In genomic region chr3R:8355579-8355978, dm6 we compare ENCODE assay signal across 1 fruit fly cellular context.
A peak's percentile ranks its signal among the peaks of the same experiment; 100 is the strongest.
TF ChIP-seq lines count a peak whose summit lies in the region.

No protein-coding gene starts in this region.

TF ChIP-seq in whole organism, embryonic, 481 proteins besides CTCF, POLR2A, EP300 and RAD21 (continued from another document and continues in another):
- peak; percentile 94 for TF ChIP-seq Taf1 (GFP tag; IDR thresholded peaks at IDR 0.05; lab: Robert Waterston, UW)
- TF ChIP-seq croc (GFP tag; conservative IDR thresholded peaks at IDR 0.05; lab: Robert Waterston, UW): peak; percentile 80
- TF ChIP-seq ttk (GFP tag; IDR thresholded peaks at IDR 0.05; lab: Robert Waterston, UW): peak; percentile 90
- TF ChIP-seq Scr (GFP tag; IDR thresholded peaks at IDR 0.05; lab: Robert Waterston, UW; ENCODE audit: partially characterized antibody): no peak
- TF ChIP-seq CG5180 (GFP tag; optimal IDR thresholded peaks at IDR 0.05; lab: Kevin White, UChicago): peak; percentile 82
- peak; percentile 94 for TF ChIP-seq CG6689 (GFP tag; IDR thresholded peaks at IDR 0.05; lab: Robert Waterston, UW)
- TF ChIP-seq CG4360 (GFP tag; IDR thresholded peaks at IDR 0.05; lab: Robert Waterston, UW): peak; percentile 63
- TF ChIP-seq tx (GFP tag; optimal IDR thresholded peaks at IDR 0.05; lab: Kevin White, UChicago): peak; percentile 96
- TF ChIP-seq CG10321 (GFP tag; IDR thresholded peaks at IDR 0.05; lab: Robert Waterston, UW): peak; percentile 72
- no peak for TF ChIP-seq CG1832 (GFP tag; optimal IDR thresholded peaks at IDR 0.05; lab: Kevin White, UChicago)
- TF ChIP-seq toy (GFP tag; IDR thresholded peaks at IDR 0.05; lab: Robert Waterston, UW): peak; percentile 79
- peak; percentile 2 for TF ChIP-seq gfzf (GFP tag; optimal IDR thresholded peaks at IDR 0.05; lab: Kevin White, UChicago)
- TF ChIP-seq CG5953 (GFP tag; IDR thresholded peaks at IDR 0.05; lab: Robert Waterston, UW): peak; percentile 90
- no peak for TF ChIP-seq Tbp (GFP tag; optimal IDR thresholded peaks at IDR 0.05; lab: Kevin White, UChicago)
- no peak for TF ChIP-seq hbn (GFP tag; IDR thresholded peaks at IDR 0.05; lab: Robert Waterston, UW; ENCODE audit: partially characterized antibody)
- TF ChIP-seq twi (tag; optimal IDR thresholded peaks at IDR 0.05; lab: Kevin White, UChicago): peak; percentile 16
- peak; percentile 97 for TF ChIP-seq Fer1 (GFP tag; optimal IDR thresholded peaks at IDR 0.05; lab: Kevin White, UChicago)
- TF ChIP-seq lov (optimal IDR thresholded peaks at IDR 0.05; lab: Kevin White, UChicago): no peak
- TF ChIP-seq lov (GFP tag; IDR thresholded peaks at IDR 0.05; lab: Robert Waterston, UW): peak; percentile 63; the same call in 2 of the 3 replicates
- TF ChIP-seq CG31388 (GFP tag; optimal IDR thresholded peaks at IDR 0.05; lab: Kevin White, UChicago): peak; percentile 88
- TF ChIP-seq CG6683 (GFP tag; optimal IDR thresholded peaks at IDR 0.05; lab: Kevin White, UChicago): peak; percentile 90
- TF ChIP-seq stc (GFP tag; IDR thresholded peaks at IDR 0.05; lab: Robert Waterston, UW): peak; percentile 95
- no peak for TF ChIP-seq chinmo (GFP tag; IDR thresholded peaks at IDR 0.05; lab: Robert Waterston, UW; ENCODE audit: partially characterized antibody)
- TF ChIP-seq sob (GFP tag; IDR thresholded peaks at IDR 0.05; lab: Robert Waterston, UW): peak; percentile 97
- peak; percentile 88 for TF ChIP-seq sima (GFP tag; optimal IDR thresholded peaks at IDR 0.05; lab: Kevin White, UChicago)
- TF ChIP-seq Poxn (GFP tag; IDR thresholded peaks at IDR 0.05; lab: Robert Waterston, UW): peak; percentile 93
- TF ChIP-seq CG3995 (GFP tag; optimal IDR thresholded peaks at IDR 0.05; lab: Kevin White, UChicago): peak; percentile 56
- TF ChIP-seq Sry-β (GFP tag; optimal IDR thresholded peaks at IDR 0.05; lab: Kevin White, UChicago): no peak
- TF ChIP-seq sim (GFP tag; IDR thresholded peaks at IDR 0.05; lab: Robert Waterston, UW): peak; percentile 82
- peak; percentile 94 for TF ChIP-seq CG12104 (GFP tag; optimal IDR thresholded peaks at IDR 0.05; lab: Kevin White, UChicago)
- TF ChIP-seq hkb (optimal IDR thresholded peaks at IDR 0.05; lab: Kevin White, UChicago): no peak
- TF ChIP-seq hkb (GFP tag; IDR thresholded peaks at IDR 0.05; lab: Robert Waterston, UW): peak; percentile 96
- peak; percentile 88 for TF ChIP-seq CG17829 (tag; optimal IDR thresholded peaks at IDR 0.05; lab: Kevin White, UChicago)
- TF ChIP-seq CG10979 (tag; optimal IDR thresholded peaks at IDR 0.05; lab: Kevin White, UChicago): peak; percentile 87
- peak; percentile 88 for TF ChIP-seq salm (tag; optimal IDR thresholded peaks at IDR 0.05; lab: Kevin White, UChicago)
- TF ChIP-seq emc (GFP tag; optimal IDR thresholded peaks at IDR 0.05; lab: Kevin White, UChicago): peak; percentile 93
- peak; percentile 86 for TF ChIP-seq zen (tag; optimal IDR thresholded peaks at IDR 0.05; lab: Kevin White, UChicago)
- TF ChIP-seq jigr1 (GFP tag; IDR thresholded peaks at IDR 0.05; lab: Robert Waterston, UW): peak; percentile 67; the same call in 2 of the 3 replicates
- TF ChIP-seq CG18619 (GFP tag; optimal IDR thresholded peaks at IDR 0.05; lab: Kevin White, UChicago): peak; percentile 96
- TF ChIP-seq CG16815 (GFP tag; optimal IDR thresholded peaks at IDR 0.05; lab: Kevin White, UChicago): peak; percentile 79
- TF ChIP-seq CG18476 (GFP tag; optimal IDR thresholded peaks at IDR 0.05; lab: Kevin White, UChicago): peak; percentile 85
- peak; percentile 51 for TF ChIP-seq Nf-YC (tag; optimal IDR thresholded peaks at IDR 0.05; lab: Kevin White, UChicago)
- peak; percentile 97 for TF ChIP-seq fu2 (GFP tag; optimal IDR thresholded peaks at IDR 0.05; lab: Kevin White, UChicago)
- no peak for TF ChIP-seq CG7963 (GFP tag; IDR thresholded peaks at IDR 0.05; lab: Robert Waterston, UW; ENCODE audit: partially characterized antibody)
- peak; percentile 90 for TF ChIP-seq MBD-R2 (GFP tag; IDR thresholded peaks at IDR 0.05; lab: Robert Waterston, UW)
- no peak for TF ChIP-seq Trl (optimal IDR thresholded peaks at IDR 0.05; lab: Kevin White, UChicago)
- TF ChIP-seq Trl (GFP tag; optimal IDR thresholded peaks at IDR 0.05; lab: Kevin White, UChicago): peak; percentile 97
- TF ChIP-seq Asciz (GFP tag; optimal IDR thresholded peaks at IDR 0.05; lab: Kevin White, UChicago): peak; percentile 94
- peak; percentile 52 for TF ChIP-seq Neu2 (GFP tag; optimal IDR thresholded peaks at IDR 0.05; lab: Kevin White, UChicago; ENCODE audit: borderline replicate concordance)
- TF ChIP-seq Myb (GFP tag; optimal IDR thresholded peaks at IDR 0.05; lab: Kevin White, UChicago): peak; percentile 87
- TF ChIP-seq CG10565 (GFP tag; optimal IDR thresholded peaks at IDR 0.05; lab: Kevin White, UChicago): peak; percentile 73
- TF ChIP-seq sisA (GFP tag; IDR thresholded peaks at IDR 0.05; lab: Robert Waterston, UW): peak; percentile 96
- peak; percentile 91 for TF ChIP-seq Nf-YA (GFP tag; IDR thresholded peaks at IDR 0.05; lab: Robert Waterston, UW)
- peak; percentile 89 for TF ChIP-seq gce (GFP tag; IDR thresholded peaks at IDR 0.05; lab: Robert Waterston, UW)
- TF ChIP-seq Hmx (GFP tag; optimal IDR thresholded peaks at IDR 0.05; lab: Kevin White, UChicago): peak; percentile 87
- peak; percentile 97 for TF ChIP-seq Atf6 (GFP tag; IDR thresholded peaks at IDR 0.05; lab: Robert Waterston, UW)
- TF ChIP-seq CG8290 (GFP tag; optimal IDR thresholded peaks at IDR 0.05; lab: Kevin White, UChicago): peak; percentile 81
- peak in 1 of 2 experiments; percentile 98 for TF ChIP-seq CG8290 (tag; optimal IDR thresholded peaks at IDR 0.05; lab: Kevin White, UChicago)
- peak; percentile 85 for TF ChIP-seq exex (tag; optimal IDR thresholded peaks at IDR 0.05; lab: Kevin White, UChicago)
- TF ChIP-seq Xrp1 (GFP tag; IDR thresholded peaks at IDR 0.05; lab: Robert Waterston, UW): peak; percentile 95
- TF ChIP-seq grau (tag; optimal IDR thresholded peaks at IDR 0.05; lab: Kevin White, UChicago): peak; percentile 97
- TF ChIP-seq Sry-δ (GFP tag; optimal IDR thresholded peaks at IDR 0.05; lab: Kevin White, UChicago): peak; percentile 60
- peak; percentile 85 for TF ChIP-seq CG10267 (tag; optimal IDR thresholded peaks at IDR 0.05; lab: Kevin White, UChicago)
- TF ChIP-seq Rx (GFP tag; IDR thresholded peaks at IDR 0.05; lab: Robert Waterston, UW): peak; percentile 87
- peak; percentile 88 for TF ChIP-seq jing (GFP tag; optimal IDR thresholded peaks at IDR 0.05; lab: Kevin White, UChicago)
- peak; percentile 97 for TF ChIP-seq Dbx (GFP tag; IDR thresholded peaks at IDR 0.05; lab: Robert Waterston, UW)
- peak; percentile 80 for TF ChIP-seq CG11723 (GFP tag; optimal IDR thresholded peaks at IDR 0.05; lab: Kevin White, UChicago)
- TF ChIP-seq gcm2 (GFP tag; optimal IDR thresholded peaks at IDR 0.05; lab: Kevin White, UChicago): peak; percentile 92
- no peak for TF ChIP-seq Doc3 (GFP tag; IDR thresholded peaks at IDR 0.05; lab: Robert Waterston, UW; ENCODE audit: partially characterized antibody)
- peak; percentile 88 for TF ChIP-seq sqz (GFP tag; optimal IDR thresholded peaks at IDR 0.05; lab: Kevin White, UChicago)
- TF ChIP-seq Adf1 (GFP tag; IDR thresholded peaks at IDR 0.05; lab: Robert Waterston, UW): peak; percentile 86
- TF ChIP-seq CG30020 (tag; optimal IDR thresholded peaks at IDR 0.05; lab: Kevin White, UChicago): peak; percentile 17
- TF ChIP-seq Mad (GFP tag; optimal IDR thresholded peaks at IDR 0.05; lab: Kevin White, UChicago): peak; percentile 86
- TF ChIP-seq CG12391 (tag; optimal IDR thresholded peaks at IDR 0.05; lab: Kevin White, UChicago): peak; percentile 95
- peak; percentile 75 for TF ChIP-seq Jarid2 (GFP tag; optimal IDR thresholded peaks at IDR 0.05; lab: Kevin White, UChicago)
- peak; percentile 73 for TF ChIP-seq CG4404 (GFP tag; IDR thresholded peaks at IDR 0.05; lab: Robert Waterston, UW)
- peak; percentile 83 for TF ChIP-seq cato (GFP tag; optimal IDR thresholded peaks at IDR 0.05; lab: Kevin White, UChicago; ENCODE audit: borderline replicate concordance)
- peak; percentile 80 for TF ChIP-seq ro (GFP tag; IDR thresholded peaks at IDR 0.05; lab: Robert Waterston, UW)
- peak; percentile 82 for TF ChIP-seq Ets97D (GFP tag; optimal IDR thresholded peaks at IDR 0.05; lab: Kevin White, UChicago)
- TF ChIP-seq ERR (GFP tag; optimal IDR thresholded peaks at IDR 0.05; lab: Kevin White, UChicago): peak; percentile 92
- TF ChIP-seq HLH4C (GFP tag; IDR thresholded peaks at IDR 0.05; lab: Robert Waterston, UW; ENCODE audit: partially characterized antibody): no peak
- peak; percentile 75 for TF ChIP-seq wek (GFP tag; optimal IDR thresholded peaks at IDR 0.05; lab: Kevin White, UChicago)
- peak; percentile 96 for TF ChIP-seq bab2 (GFP tag; optimal IDR thresholded peaks at IDR 0.05; lab: Kevin White, UChicago)
- peak; percentile 93 for TF ChIP-seq oc (tag; optimal IDR thresholded peaks at IDR 0.05; lab: Kevin White, UChicago)
- TF ChIP-seq Side (GFP tag; optimal IDR thresholded peaks at IDR 0.05; lab: Kevin White, UChicago): peak; percentile 97
- peak; percentile 93 for TF ChIP-seq Oli (tag; optimal IDR thresholded peaks at IDR 0.05; lab: Kevin White, UChicago)
- TF ChIP-seq Gug (GFP tag; IDR thresholded peaks at IDR 0.05; lab: Robert Waterston, UW): peak; percentile 90
- TF ChIP-seq CG7357 (GFP tag; IDR thresholded peaks at IDR 0.05; lab: Robert Waterston, UW): peak; percentile 78; the same call in 2 of the 3 replicates
- peak; percentile 92 for TF ChIP-seq B-H1 (GFP tag; IDR thresholded peaks at IDR 0.05; lab: Robert Waterston, UW)
- TF ChIP-seq vvl (GFP tag; IDR thresholded peaks at IDR 0.05; lab: Robert Waterston, UW): peak; percentile 97
- peak; percentile 58 for TF ChIP-seq crol (GFP tag; IDR thresholded peaks at IDR 0.05; lab: Robert Waterston, UW)
- TF ChIP-seq dmrt99B (tag; optimal IDR thresholded peaks at IDR 0.05; lab: Kevin White, UChicago): peak; percentile 94
- TF ChIP-seq pita (GFP tag; optimal IDR thresholded peaks at IDR 0.05; lab: Kevin White, UChicago): no peak
- peak; percentile 94 for TF ChIP-seq disco-r (GFP tag; optimal IDR thresholded peaks at IDR 0.05; lab: Kevin White, UChicago)
- TF ChIP-seq Six4 (GFP tag; optimal IDR thresholded peaks at IDR 0.05; lab: Kevin White, UChicago): peak; percentile 91
- TF ChIP-seq Sin3A (optimal IDR thresholded peaks at IDR 0.05; lab: Kevin White, UChicago): no peak
- peak; percentile 88 for TF ChIP-seq gsb (GFP tag; IDR thresholded peaks at IDR 0.05; lab: Robert Waterston, UW)
- TF ChIP-seq CG15601 (tag; optimal IDR thresholded peaks at IDR 0.05; lab: Kevin White, UChicago): peak; percentile 69
- peak; percentile 97 for TF ChIP-seq al (GFP tag; IDR thresholded peaks at IDR 0.05; lab: Robert Waterston, UW)
- TF ChIP-seq CG9215 (GFP tag; IDR thresholded peaks at IDR 0.05; lab: Robert Waterston, UW): peak; percentile 94
- TF ChIP-seq CG34376 (GFP tag; optimal IDR thresholded peaks at IDR 0.05; lab: Kevin White, UChicago): peak; percentile 95
- TF ChIP-seq CG18599 (GFP tag; optimal IDR thresholded peaks at IDR 0.05; lab: Kevin White, UChicago): peak; percentile 98
- peak; percentile 95 for TF ChIP-seq her (GFP tag; optimal IDR thresholded peaks at IDR 0.05; lab: Kevin White, UChicago)
- peak; percentile 98 for TF ChIP-seq Hmr (GFP tag; optimal IDR thresholded peaks at IDR 0.05; lab: Kevin White, UChicago)
- TF ChIP-seq peb (GFP tag; IDR thresholded peaks at IDR 0.05; lab: Robert Waterston, UW): peak; percentile 84
- TF ChIP-seq Nf-YB (GFP tag; optimal IDR thresholded peaks at IDR 0.05; lab: Kevin White, UChicago): peak; percentile 78
- peak; percentile 96 for TF ChIP-seq CG17359 (tag; optimal IDR thresholded peaks at IDR 0.05; lab: Kevin White, UChicago)
- TF ChIP-seq vnd (GFP tag; IDR thresholded peaks at IDR 0.05; lab: Robert Waterston, UW; ENCODE audit: partially characterized antibody): no peak
- peak; percentile 95 for TF ChIP-seq zfh2 (GFP tag; optimal IDR thresholded peaks at IDR 0.05; lab: Kevin White, UChicago)
- TF ChIP-seq CG7556 (GFP tag; optimal IDR thresholded peaks at IDR 0.05; lab: Kevin White, UChicago): peak; percentile 94
- TF ChIP-seq inv (GFP tag; IDR thresholded peaks at IDR 0.05; lab: Robert Waterston, UW; ENCODE audit: partially characterized antibody): no peak
- peak; percentile 90 to 91 for TF ChIP-seq chif (GFP tag; optimal IDR thresholded peaks at IDR 0.05; lab: Kevin White, UChicago)
- TF ChIP-seq chn (GFP tag; optimal IDR thresholded peaks at IDR 0.05; lab: Kevin White, UChicago): peak; percentile 95
- TF ChIP-seq CHES-1-like (GFP tag; optimal IDR thresholded peaks at IDR 0.05; lab: Kevin White, UChicago): peak; percentile 97
- TF ChIP-seq CG33557 (GFP tag; optimal IDR thresholded peaks at IDR 0.05; lab: Kevin White, UChicago): peak; percentile 36
- peak; percentile 90 for TF ChIP-seq CG16863 (GFP tag; optimal IDR thresholded peaks at IDR 0.05; lab: Kevin White, UChicago)
- TF ChIP-seq CG12219 (GFP tag; optimal IDR thresholded peaks at IDR 0.05; lab: Kevin White, UChicago): peak; percentile 94
- peak in 1 of 3 experiments; percentile 70 for TF ChIP-seq lola (GFP tag; optimal IDR thresholded peaks at IDR 0.05; lab: Kevin White, UChicago)
- peak; percentile 94 for TF ChIP-seq CG10366 (GFP tag; IDR thresholded peaks at IDR 0.05; lab: Robert Waterston, UW)
- TF ChIP-seq btn (GFP tag; optimal IDR thresholded peaks at IDR 0.05; lab: Kevin White, UChicago): peak; percentile 74
- peak; percentile 87 for TF ChIP-seq CG18011 (GFP tag; optimal IDR thresholded peaks at IDR 0.05; lab: Kevin White, UChicago)
- no peak for TF ChIP-seq Opbp (GFP tag; IDR thresholded peaks at IDR 0.05; lab: Robert Waterston, UW; ENCODE audit: partially characterized antibody)
- TF ChIP-seq CG15011 (GFP tag; optimal IDR thresholded peaks at IDR 0.05; lab: Kevin White, UChicago): peak; percentile 92
- TF ChIP-seq gsb-n (tag; optimal IDR thresholded peaks at IDR 0.05; lab: Kevin White, UChicago): peak; percentile 83
- TF ChIP-seq slou (GFP tag; optimal IDR thresholded peaks at IDR 0.05; lab: Kevin White, UChicago): peak; percentile 92
- peak; percentile 97 for TF ChIP-seq dpn (GFP tag; optimal IDR thresholded peaks at IDR 0.05; lab: Kevin White, UChicago)
- peak; percentile 100 for TF ChIP-seq Med (GFP tag; lab: Kevin White, UChicago)
- TF ChIP-seq cwo (GFP tag; optimal IDR thresholded peaks at IDR 0.05; lab: Kevin White, UChicago): peak; percentile 97
- TF ChIP-seq CG11560 (tag; IDR thresholded peaks at IDR 0.05; lab: Robert Waterston, UW): peak; percentile 87
- TF ChIP-seq klu (GFP tag; IDR thresholded peaks at IDR 0.05; lab: Robert Waterston, UW): peak; percentile 92
- peak; percentile 87 for TF ChIP-seq GATAe (GFP tag; conservative IDR thresholded peaks at IDR 0.05; lab: Robert Waterston, UW)
